Worm (Caenorhabditis elegans) whole organism, L1 larva: ENCODE data around the gene ZK1236.9.

Experiments used
- C04F5.9 ChIP-seq: sonication (generic microtip); optimal IDR thresholded peaks from 2 replicates; lab custom pipeline; 2016; ENCODE audit warnings: missing genetic modification characterization, missing compliant biosample characterization
- ama-1 ChIP-seq: fragments of 150-350 bp; optimal IDR thresholded peaks from 2 replicates; lab custom pipeline; 2014
- elt-3 ChIP-seq, 6 experiments: fragments of 150-350 bp in 1 of 6; sonication (generic microtip); optimal IDR thresholded peaks; 2 replicates each; lab custom pipeline; 2017 to 2018; ENCODE audit warnings: missing biosample characterization in 6 of 6, missing genetic modification characterization in 6 of 6, inconsistent platforms in 1 of 6
- ets-5 ChIP-seq: fragments of 200-800 bp; sonication (Bioruptor generic); IDR thresholded peaks from 2 replicates; pipeline ENCODE4 v1.3.6; 2022; ENCODE audit warnings: missing genetic modification characterization, missing compliant biosample characterization
- fkh-8 ChIP-seq: sonication (generic microtip); optimal IDR thresholded peaks from 2 replicates; lab custom pipeline; 2016; ENCODE audit warnings: mild to moderate bottlenecking, missing genetic modification characterization, missing compliant biosample characterization
- grh-1 ChIP-seq: fragments of 200-800 bp; sonication (Bioruptor generic); IDR thresholded peaks from 2 replicates; pipeline ENCODE4 v1.3.6; 2022; ENCODE audit warnings: missing genetic modification reagents, missing genetic modification characterization, missing compliant biosample characterization
- nhr-77 ChIP-seq: fragments of 150-350 bp; optimal IDR thresholded peaks from 2 replicates; lab custom pipeline; 2014; ENCODE audit warnings: missing biosample characterization, missing genetic modification characterization
- pqm-1 ChIP-seq: sonication (generic microtip); optimal IDR thresholded peaks from 3 replicates; lab custom pipeline; 2017; ENCODE audit warnings: missing biosample characterization, missing genetic modification characterization
- skn-1 ChIP-seq: fragments of 150-350 bp; optimal IDR thresholded peaks from 2 replicates; lab custom pipeline; 2014; ENCODE audit warnings: missing biosample characterization, missing genetic modification characterization
- snpc-4 ChIP-seq: fragments of 150-350 bp; optimal IDR thresholded peaks from 2 replicates; lab custom pipeline; 2014; ENCODE audit warnings: missing biosample characterization, missing genetic modification characterization
- unc-62 ChIP-seq: fragments of 150-350 bp; optimal IDR thresholded peaks from 2 replicates; lab custom pipeline; 2014; ENCODE audit warnings: missing biosample characterization, missing genetic modification reagents, missing genetic modification characterization
- zag-1 ChIP-seq: fragments of 150-350 bp; optimal IDR thresholded peaks from 2 replicates; lab custom pipeline; 2014; ENCODE audit warnings: missing biosample characterization, missing genetic modification characterization
- ztf-11 ChIP-seq, 2 experiments: sonication (generic microtip); optimal IDR thresholded peaks; 2 replicates each; lab custom pipeline; 2016 to 2017; ENCODE audit warnings: missing genetic modification characterization in 2 of 2, missing biosample characterization in 1 of 2, missing compliant biosample characterization in 1 of 2
- ztf-4 ChIP-seq: fragments of 150-350 bp; optimal IDR thresholded peaks from 2 replicates; lab custom pipeline; 2014; ENCODE audit warnings: missing biosample characterization, missing genetic modification characterization

ce11 chrIII:8483853-8484252, 48.9 kb upstream of the ZK1236.9 start, which contains the start of gene F42H10.3:
- TF ChIP-seq elt-3 (tag; optimal IDR thresholded peaks at IDR 0.05; lab: Kevin White, UChicago), result no peak
- TF ChIP-seq snpc-4 (tag; lab: Kevin White, UChicago), result no peak
- no peak for TF ChIP-seq ets-5 (GFP tag; lab: Robert Waterston, UW)
- no peak for TF ChIP-seq C04F5.9 (tag; lab: Kevin White, UChicago)
- TF ChIP-seq unc-62 (GFP tag; lab: Kevin White, UChicago), result no peak
- no peak for TF ChIP-seq fkh-8 (tag; lab: Kevin White, UChicago)
- no peak for TF ChIP-seq ztf-4 (tag; lab: Kevin White, UChicago)
- no peak for TF ChIP-seq skn-1 (tag; lab: Kevin White, UChicago)
- no peak for TF ChIP-seq ztf-11 (tag; optimal IDR thresholded peaks at IDR 0.05; lab: Kevin White, UChicago)
- TF ChIP-seq grh-1 (GFP tag; lab: Robert Waterston, UW), result no peak
- no peak for TF ChIP-seq zag-1
- no peak for TF ChIP-seq ama-1 (lab: Kevin White, UChicago)
- TF ChIP-seq pqm-1 (tag; lab: Kevin White, UChicago), result no peak
- TF ChIP-seq nhr-77 (tag; lab: Kevin White, UChicago), result no peak
